Fruit fly (Drosophila melanogaster): ENCODE data around the gene CG34251.
A peak's percentile ranks its signal among the peaks of the same experiment; 100 is the strongest.

DNA sequence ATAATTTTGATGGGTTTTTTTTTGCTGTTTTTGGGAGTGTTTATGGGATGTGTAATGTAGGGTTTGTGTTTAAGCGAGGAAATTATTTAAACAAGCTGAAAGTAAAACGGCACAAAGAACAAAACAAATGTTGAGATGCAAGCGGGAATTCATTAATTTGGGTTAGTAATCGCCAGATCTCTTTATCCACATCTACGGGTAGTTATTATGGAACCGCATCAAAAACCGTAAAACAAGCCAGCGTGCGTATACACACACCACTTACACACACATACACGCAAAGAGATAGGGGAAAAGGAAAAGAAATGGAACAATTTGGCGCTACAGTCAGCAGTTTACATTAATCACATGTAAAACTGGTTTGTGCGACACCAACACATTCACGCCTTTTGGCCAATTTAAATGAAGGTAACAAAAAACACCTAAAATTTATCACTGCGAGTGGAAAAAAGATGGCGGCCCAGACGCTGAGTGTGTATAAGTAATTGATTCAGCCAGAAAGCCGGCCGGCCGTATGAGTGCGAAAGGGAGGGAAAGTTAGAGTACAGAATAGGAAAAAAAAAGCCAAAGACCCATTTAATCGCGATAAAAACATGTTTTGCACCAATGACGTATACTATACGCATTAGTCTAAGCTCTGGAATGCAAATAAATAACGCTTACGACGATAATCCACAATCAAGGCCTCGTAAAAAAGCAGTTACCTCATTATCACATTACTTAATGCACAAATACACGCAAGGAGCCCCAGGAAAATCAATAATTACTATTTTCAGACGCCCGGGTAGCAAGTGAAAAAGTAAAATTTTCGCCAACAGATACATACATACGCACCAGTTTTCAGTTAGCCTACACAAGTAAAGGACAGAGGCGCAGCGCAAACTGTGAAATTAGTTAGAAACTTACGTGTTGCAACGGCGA is 27.2 kb upstream of the CG34251 start:
- TF ChIP-seq CG6792 (GFP tag; optimal IDR thresholded peaks at IDR 0.05) (no peak), topi (GFP tag; optimal IDR thresholded peaks at IDR 0.05) (no peak), fkh (GFP tag; optimal IDR thresholded peaks at IDR 0.05) (peak; percentile 44)
